Worm (Caenorhabditis elegans) whole organism, L3 larva: ENCODE data around the gene E02H1.5.

Source experiments
- ama-1 ChIP-seq: fragments of 150-350 bp; optimal IDR thresholded peaks from 2 replicates; lab custom pipeline; 2018
- fos-1 ChIP-seq: fragments of 150-350 bp; optimal IDR thresholded peaks from 2 replicates; lab custom pipeline; 2014; ENCODE audit warnings: missing biosample characterization, missing genetic modification characterization
- lin-39 ChIP-seq: fragments of 150-350 bp; optimal IDR thresholded peaks from 2 replicates; lab custom pipeline; 2018; ENCODE audit warnings: missing biosample characterization, missing genetic modification reagents, missing genetic modification characterization
- lsy-12 ChIP-seq: sonication (generic microtip); optimal IDR thresholded peaks from 2 replicates; lab custom pipeline; 2016; ENCODE audit warnings: mild to moderate bottlenecking, missing genetic modification characterization, missing compliant biosample characterization
- nfya-1 ChIP-seq: sonication (generic microtip); optimal IDR thresholded peaks from 2 replicates; lab custom pipeline; 2017; ENCODE audit warnings: missing genetic modification characterization, mild to moderate bottlenecking, missing compliant biosample characterization, antibody characterized with exemption, moderate library complexity; ENCODE audit not compliant: insufficient read depth
- skn-1 ChIP-seq: fragments of 150-350 bp; optimal IDR thresholded peaks from 2 replicates; lab custom pipeline; 2014; ENCODE audit warnings: missing biosample characterization, missing genetic modification characterization

DNA sequence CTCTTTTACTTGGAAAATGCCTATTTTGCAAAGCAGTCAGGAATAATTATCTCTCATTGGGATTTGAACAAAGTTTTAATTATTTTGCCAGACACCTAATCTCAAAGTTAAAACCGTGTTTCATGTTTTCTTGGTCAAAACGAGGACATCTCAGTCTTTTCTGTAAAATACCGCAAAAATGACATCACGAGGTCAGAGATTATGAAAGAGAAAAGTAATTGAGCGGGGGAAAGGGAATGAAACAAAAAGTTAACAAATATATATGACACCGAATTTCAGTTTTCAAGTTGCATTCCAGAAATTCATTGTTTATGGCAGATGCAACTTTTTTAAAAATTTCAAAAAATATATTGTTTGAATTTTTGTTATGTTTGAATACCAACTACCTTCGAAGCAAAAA is 7.5 kb downstream of the E02H1.5 start:
- TF ChIP-seq skn-1 (tag; lab: Kevin White, UChicago) (no peak), ama-1 (lab: Kevin White, UChicago) (peak; percentile 12), nfya-1 (tag; lab: Kevin White, UChicago) (no peak), lsy-12 (no peak), lin-39 (tag; lab: Kevin White, UChicago) (no peak), fos-1 (tag; lab: Kevin White, UChicago) (no peak)
